Worm (Caenorhabditis elegans) whole organism, L3 larva: ENCODE data around the gene hum-5.

Experiments used
- R02D3.7 ChIP-seq: fragments of 150-350 bp; optimal IDR thresholded peaks from 2 replicates; lab custom pipeline; 2014; ENCODE audit warnings: missing biosample characterization, missing genetic modification characterization
- ceh-82 ChIP-seq: fragments of 150-350 bp; optimal IDR thresholded peaks from 2 replicates; lab custom pipeline; 2014; ENCODE audit warnings: missing biosample characterization, missing genetic modification characterization
- egl-27 ChIP-seq: sonication (generic microtip); optimal IDR thresholded peaks from 4 replicates; lab custom pipeline; 2017; ENCODE audit warnings: missing biosample characterization, missing genetic modification reagents, missing genetic modification characterization
- fkh-10 ChIP-seq: sonication (generic microtip); optimal IDR thresholded peaks from 2 replicates; lab custom pipeline; 2017; ENCODE audit warnings: missing biosample characterization, missing genetic modification reagents, missing genetic modification characterization
- jun-1 ChIP-seq: fragments of 150-350 bp; optimal IDR thresholded peaks from 2 replicates; lab custom pipeline; 2014; ENCODE audit warnings: missing biosample characterization, missing genetic modification reagents, missing genetic modification characterization
- mdl-1 ChIP-seq: fragments of 150-350 bp; optimal IDR thresholded peaks from 2 replicates; lab custom pipeline; 2014; ENCODE audit warnings: missing biosample characterization, missing genetic modification characterization
- nhr-237 ChIP-seq: fragments of 150-350 bp; optimal IDR thresholded peaks from 2 replicates; lab custom pipeline; 2014; ENCODE audit warnings: missing biosample characterization, missing genetic modification characterization
- nhr-28 ChIP-seq: fragments of 150-350 bp; optimal IDR thresholded peaks from 2 replicates; lab custom pipeline; 2014; ENCODE audit warnings: missing biosample characterization, missing genetic modification characterization
- nhr-76 ChIP-seq: fragments of 150-350 bp; sonication (generic microtip); optimal IDR thresholded peaks from 5 replicates; lab custom pipeline; 2014; ENCODE audit warnings: missing biosample characterization, missing genetic modification characterization
- nhr-77 ChIP-seq: fragments of 150-350 bp; optimal IDR thresholded peaks from 2 replicates; lab custom pipeline; 2014; ENCODE audit warnings: missing biosample characterization, missing genetic modification characterization
- tbx-2 ChIP-seq: sonication (generic microtip); optimal IDR thresholded peaks from 2 replicates; lab custom pipeline; 2016; ENCODE audit warnings: mild to moderate bottlenecking, missing genetic modification characterization, missing compliant biosample characterization
- unc-62 ChIP-seq: fragments of 150-350 bp; sonication (generic microtip); optimal IDR thresholded peaks from 4 replicates; lab custom pipeline; 2014; ENCODE audit warnings: missing biosample characterization, missing genetic modification reagents, missing genetic modification characterization
- zag-1 ChIP-seq: fragments of 150-350 bp; optimal IDR thresholded peaks from 2 replicates; lab custom pipeline; 2014; ENCODE audit warnings: missing biosample characterization, missing genetic modification characterization

DNA sequence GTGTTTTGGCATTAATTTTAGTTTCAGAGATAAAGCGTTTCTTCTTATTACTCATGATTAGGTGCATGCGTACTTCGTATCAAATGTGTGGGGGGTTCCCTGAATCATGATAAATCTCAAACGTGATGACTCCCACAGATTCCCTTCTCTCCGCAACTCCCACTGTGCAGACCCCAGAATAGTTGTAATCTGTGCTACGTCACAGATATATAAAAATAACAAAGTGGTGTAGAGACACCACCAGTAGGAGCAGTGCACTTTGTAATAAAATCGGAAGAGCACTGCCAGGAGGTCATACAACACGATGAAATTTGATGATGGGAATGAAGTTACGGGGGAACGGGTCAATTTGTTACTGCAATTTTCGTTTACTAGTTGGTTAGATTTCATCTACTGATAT, 45.3 kb downstream of the hum-5 start:
- TF ChIP-seq egl-27 (tag; lab: Kevin White, UChicago) (no peak), tbx-2 (tag; lab: Kevin White, UChicago) (no peak), jun-1 (no peak), unc-62 (GFP tag; lab: Kevin White, UChicago) (no peak), zag-1 (no peak), nhr-237 (tag; lab: Kevin White, UChicago) (no peak), R02D3.7 (tag; lab: Kevin White, UChicago) (no peak), ceh-82 (tag; lab: Kevin White, UChicago) (no peak), nhr-76 (no peak), nhr-28 (tag; lab: Kevin White, UChicago) (no peak), fkh-10 (no peak), mdl-1 (no peak), nhr-77 (tag; lab: Kevin White, UChicago) (no peak)
